Worm (Caenorhabditis elegans) whole organism, late embryonic: ENCODE measurements around the gene tpi-1.

Source experiments
- ceh-24 ChIP-seq: sonication (generic microtip); optimal IDR thresholded peaks from 2 replicates; lab custom pipeline; 2016; ENCODE audit warnings: mild to moderate bottlenecking, missing genetic modification characterization, missing compliant biosample characterization
- fkh-10 ChIP-seq: fragments of 150-350 bp; optimal IDR thresholded peaks from 2 replicates; lab custom pipeline; 2014; ENCODE audit warnings: missing biosample characterization, missing genetic modification reagents, missing genetic modification characterization
- nfya-1 ChIP-seq: sonication (generic microtip); optimal IDR thresholded peaks from 2 replicates; lab custom pipeline; 2017; ENCODE audit warnings: missing genetic modification characterization, mild to moderate bottlenecking, missing compliant biosample characterization, antibody characterized with exemption, moderate library complexity
- pha-2 ChIP-seq: sonication (generic microtip); optimal IDR thresholded peaks from 2 replicates; lab custom pipeline; 2017; ENCODE audit warnings: mild to moderate bottlenecking, missing genetic modification characterization, missing compliant biosample characterization
- pha-4 ChIP-seq: fragments of 150-350 bp; optimal IDR thresholded peaks from 2 replicates; lab custom pipeline; 2018; ENCODE audit warnings: missing biosample characterization, missing genetic modification reagents, missing genetic modification characterization
- rnt-1 ChIP-seq: sonication (generic microtip); optimal IDR thresholded peaks from 2 replicates; lab custom pipeline; 2016; ENCODE audit warnings: missing genetic modification characterization, missing compliant biosample characterization
- tbx-2 ChIP-seq: sonication (generic microtip); optimal IDR thresholded peaks from 2 replicates; lab custom pipeline; 2016; ENCODE audit warnings: missing genetic modification characterization, missing compliant biosample characterization
- tbx-7 ChIP-seq: sonication (generic microtip); optimal IDR thresholded peaks from 2 replicates; lab custom pipeline; 2016; ENCODE audit warnings: missing genotype, missing genetic modification characterization, missing compliant biosample characterization

DNA sequence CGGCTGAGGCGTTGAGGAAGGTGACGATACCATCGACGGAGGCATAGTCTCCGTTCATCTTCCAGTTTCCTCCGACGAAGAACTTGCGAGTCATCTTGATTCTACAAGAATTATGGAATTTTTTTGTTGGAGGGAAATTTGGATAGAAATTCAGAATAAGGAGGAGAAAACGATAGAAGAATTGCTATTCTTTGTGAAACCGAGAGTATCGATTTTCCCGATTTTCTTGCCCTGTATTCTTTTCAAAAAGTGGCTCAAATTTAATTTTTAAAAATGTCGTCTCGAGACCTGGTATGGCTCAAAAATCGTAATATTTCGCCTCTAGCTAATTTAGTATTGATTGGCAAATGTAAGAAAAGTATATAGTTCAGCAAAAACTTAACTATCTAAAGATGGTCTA lies at the start of gene tpi-1:
- TF ChIP-seq pha-2 (tag; lab: Kevin White, UChicago): no peak
- no peak for TF ChIP-seq tbx-2 (tag; lab: Kevin White, UChicago)
- TF ChIP-seq nfya-1 (tag; lab: Kevin White, UChicago): no peak
- no peak for TF ChIP-seq tbx-7
- no peak for TF ChIP-seq pha-4 (tag; lab: Kevin White, UChicago)
- TF ChIP-seq rnt-1 (tag; lab: Kevin White, UChicago): no peak
- no peak for TF ChIP-seq ceh-24 (tag; lab: Kevin White, UChicago)
- no peak for TF ChIP-seq fkh-10 (GFP tag; lab: Kevin White, UChicago)
